Worm (Caenorhabditis elegans) whole organism, young adult: ENCODE results near the gene unc-61.
A peak's percentile ranks its signal among the peaks of the same experiment; 100 is the strongest.

Experiments
- B0336.3 ChIP-seq: fragments of 200-800 bp; sonication (Bioruptor generic); IDR thresholded peaks from 2 replicates; pipeline ENCODE4 v1.3.6; 2022; ENCODE audit warnings: missing genetic modification characterization, missing compliant biosample characterization
- C06A6.2 ChIP-seq: fragments of 200-800 bp; sonication (Bioruptor generic); conservative IDR thresholded peaks from 2 replicates; pipeline ENCODE4 v1.3.6; 2022; ENCODE audit warnings: missing genetic modification characterization, missing compliant biosample characterization
- F22D6.2 ChIP-seq: sonication (generic microtip); optimal IDR thresholded peaks from 2 replicates; lab custom pipeline; 2016; ENCODE audit warnings: mild to moderate bottlenecking, missing genetic modification characterization, missing compliant biosample characterization
- F23B12.7 ChIP-seq: sonication (generic microtip); optimal IDR thresholded peaks from 2 replicates; lab custom pipeline; 2017; ENCODE audit warnings: missing genetic modification characterization, mild to moderate bottlenecking, missing compliant biosample characterization, antibody characterized with exemption, moderate library complexity; ENCODE audit not compliant: insufficient read depth
- F37B4.10 ChIP-seq: fragments of 200-800 bp; sonication (Bioruptor generic); IDR thresholded peaks from 2 replicates; pipeline ENCODE4 v1.3.6; 2022; ENCODE audit warnings: missing genetic modification characterization, missing compliant biosample characterization
- F49E8.2 ChIP-seq: sonication (generic microtip); optimal IDR thresholded peaks from 3 replicates; lab custom pipeline; 2017; ENCODE audit warnings: missing genetic modification characterization, mild to moderate bottlenecking, missing compliant biosample characterization, antibody characterized with exemption, moderate library complexity; ENCODE audit not compliant: insufficient read depth
- F52B5.7 ChIP-seq: sonication (generic microtip); optimal IDR thresholded peaks from 2 replicates; lab custom pipeline; 2016; ENCODE audit warnings: mild to moderate bottlenecking, missing genetic modification characterization, missing compliant biosample characterization
- F55B11.4 ChIP-seq: sonication (generic microtip); optimal IDR thresholded peaks from 2 replicates; lab custom pipeline; 2016; ENCODE audit warnings: missing compliant biosample characterization, missing genetic modification characterization, borderline replicate concordance; ENCODE audit not compliant: insufficient read depth
- K11D2.4 ChIP-seq: fragments of 200-800 bp; sonication (Bioruptor generic); IDR thresholded peaks from 2 replicates; pipeline ENCODE4 v1.3.6; 2022; ENCODE audit warnings: missing genetic modification reagents, missing genetic modification characterization, missing compliant biosample characterization
- K12H6.12 ChIP-seq: fragments of 200-800 bp; sonication (Bioruptor generic); optimal IDR thresholded peaks from 2 replicates; lab custom pipeline; 2018; ENCODE audit warnings: mild to moderate bottlenecking, missing genetic modification characterization, missing compliant biosample characterization
- T07F8.4 ChIP-seq: sonication (generic microtip); optimal IDR thresholded peaks from 2 replicates; lab custom pipeline; 2016; ENCODE audit warnings: mild to moderate bottlenecking, missing genetic modification characterization, moderate library complexity, missing compliant biosample characterization
- Y67H2A.10 ChIP-seq: fragments of 200-800 bp; sonication (Bioruptor generic); conservative IDR thresholded peaks from 2 replicates; pipeline ENCODE4 v1.3.6; 2022; ENCODE audit warnings: missing genetic modification reagents, missing genetic modification characterization, missing compliant biosample characterization
- Y95B8A.8 ChIP-seq: fragments of 200-800 bp; sonication (Bioruptor generic); IDR thresholded peaks from 2 replicates; pipeline ENCODE4 v1.3.6; 2022; ENCODE audit warnings: missing genetic modification reagents, missing genetic modification characterization, missing compliant biosample characterization
- ama-1 ChIP-seq, 3 experiments: fragments of 150-350 bp in 1 of 3; sonication (generic microtip) in 2 of 3; optimal IDR thresholded peaks; 2 replicates each; lab custom pipeline; 2014 to 2018; ENCODE audit warnings: missing biosample characterization in 2 of 3, missing genetic modification characterization in 2 of 3, missing genetic modification reagents in 2 of 3
- bed-1 ChIP-seq: fragments of 200-800 bp; sonication (Bioruptor generic); IDR thresholded peaks from 2 replicates; pipeline ENCODE4 v1.3.6; 2022; ENCODE audit warnings: missing genetic modification reagents, missing genetic modification characterization, missing compliant biosample characterization
- ccch-3 ChIP-seq: fragments of 200-800 bp; sonication (Bioruptor generic); optimal IDR thresholded peaks from 2 replicates; lab custom pipeline; 2018; ENCODE audit warnings: mild to moderate bottlenecking, missing genetic modification characterization, missing compliant biosample characterization
- ceh-27 ChIP-seq: fragments of 200-800 bp; sonication (Bioruptor generic); optimal IDR thresholded peaks from 2 replicates; lab custom pipeline; 2018; ENCODE audit warnings: mild to moderate bottlenecking, missing genetic modification characterization, moderate library complexity, missing compliant biosample characterization
- ceh-91 ChIP-seq: fragments of 200-800 bp; sonication (Bioruptor generic); IDR thresholded peaks from 2 replicates; pipeline ENCODE4 v1.3.6; 2022; ENCODE audit warnings: missing genetic modification reagents, missing genetic modification characterization, missing compliant biosample characterization
- chd-7 ChIP-seq: sonication (generic microtip); optimal IDR thresholded peaks from 2 replicates; lab custom pipeline; 2016; ENCODE audit warnings: mild to moderate bottlenecking, missing genetic modification characterization, moderate library complexity, missing compliant biosample characterization
- die-1 ChIP-seq: sonication (generic microtip); optimal IDR thresholded peaks from 2 replicates; lab custom pipeline; 2016; ENCODE audit warnings: missing genotype, mild to moderate bottlenecking, missing genetic modification characterization, missing compliant biosample characterization
- dox-1 ChIP-seq: fragments of 200-800 bp; sonication (Bioruptor generic); IDR thresholded peaks from 2 replicates; pipeline ENCODE4 v1.3.6; 2022; ENCODE audit warnings: missing genetic modification reagents, missing genetic modification characterization, missing compliant biosample characterization
- ekl-4 ChIP-seq: fragments of 200-800 bp; sonication (Bioruptor generic); IDR thresholded peaks from 2 replicates; pipeline ENCODE4 v1.3.6; 2022; ENCODE audit warnings: missing genetic modification reagents, missing genetic modification characterization, missing compliant biosample characterization
- ets-4 ChIP-seq: fragments of 200-800 bp; sonication (Bioruptor generic); optimal IDR thresholded peaks from 2 replicates; lab custom pipeline; 2018; ENCODE audit warnings: mild to moderate bottlenecking, missing genetic modification characterization, missing compliant biosample characterization
- gei-17 ChIP-seq: fragments of 200-800 bp; sonication (Bioruptor generic); optimal IDR thresholded peaks from 2 replicates; lab custom pipeline; 2018; ENCODE audit warnings: mild to moderate bottlenecking, missing genetic modification characterization, missing compliant biosample characterization
- hmg-1.2 ChIP-seq: fragments of 200-800 bp; sonication (Bioruptor generic); IDR thresholded peaks from 2 replicates; pipeline ENCODE4 v1.3.6; 2022; ENCODE audit warnings: missing genetic modification reagents, missing genetic modification characterization, missing compliant biosample characterization
- let-526 ChIP-seq: fragments of 200-800 bp; sonication (Bioruptor generic); IDR thresholded peaks from 2 replicates; pipeline ENCODE4 v1.3.6; 2022; ENCODE audit warnings: missing genetic modification reagents, missing genetic modification characterization, missing compliant biosample characterization
- lin-26 ChIP-seq: fragments of 200-800 bp; sonication (Bioruptor generic); IDR thresholded peaks from 2 replicates; pipeline ENCODE4 v1.3.6; 2022; ENCODE audit warnings: missing genetic modification reagents, missing genetic modification characterization, missing compliant biosample characterization
- lin-40 ChIP-seq: sonication (generic microtip); optimal IDR thresholded peaks from 2 replicates; lab custom pipeline; 2016; ENCODE audit warnings: missing genetic modification characterization, mild to moderate bottlenecking, missing compliant biosample characterization, missing genotype, missing genetic modification reagents
- lsl-1 ChIP-seq: fragments of 200-800 bp; sonication (Bioruptor generic); optimal IDR thresholded peaks from 2 replicates; lab custom pipeline; 2018; ENCODE audit warnings: mild to moderate bottlenecking, missing genetic modification characterization, moderate library complexity, missing compliant biosample characterization
- lsy-27 ChIP-seq: sonication (generic microtip); optimal IDR thresholded peaks from 2 replicates; lab custom pipeline; 2017; ENCODE audit warnings: missing genetic modification characterization, mild to moderate bottlenecking, missing compliant biosample characterization, antibody characterized with exemption, missing genotype, borderline replicate concordance; ENCODE audit not compliant: insufficient read depth
- madf-10 ChIP-seq: sonication (generic microtip); optimal IDR thresholded peaks from 2 replicates; lab custom pipeline; 2016; ENCODE audit warnings: mild to moderate bottlenecking, missing genetic modification characterization, missing compliant biosample characterization
- madf-6 ChIP-seq: fragments of 200-800 bp; sonication (Bioruptor generic); IDR thresholded peaks from 2 replicates; pipeline ENCODE4 v1.3.6; 2022; ENCODE audit warnings: missing genetic modification reagents, missing genetic modification characterization, missing compliant biosample characterization
- madf-8 ChIP-seq: fragments of 200-800 bp; sonication (Bioruptor generic); conservative IDR thresholded peaks from 2 replicates; pipeline ENCODE4 v1.3.6; 2022; ENCODE audit warnings: missing genetic modification reagents, missing genetic modification characterization, missing compliant biosample characterization
- mcd-1 ChIP-seq: fragments of 200-800 bp; sonication (Bioruptor generic); IDR thresholded peaks from 2 replicates; pipeline ENCODE4 v1.3.6; 2022; ENCODE audit warnings: missing genetic modification reagents, missing genetic modification characterization, missing compliant biosample characterization
- mel-28 ChIP-seq: sonication (generic microtip); optimal IDR thresholded peaks from 2 replicates; lab custom pipeline; 2016; ENCODE audit warnings: borderline replicate concordance, mild to moderate bottlenecking, missing genetic modification characterization, missing compliant biosample characterization
- nfya-2 ChIP-seq: fragments of 200-800 bp; sonication (Bioruptor generic); IDR thresholded peaks from 2 replicates; pipeline ENCODE4 v1.3.6; 2022; ENCODE audit warnings: missing genetic modification reagents, missing genetic modification characterization, missing compliant biosample characterization
- pha-4 ChIP-seq: fragments of 150-350 bp; sonication (generic microtip); optimal IDR thresholded peaks from 2 replicates; lab custom pipeline; 2014; ENCODE audit warnings: missing biosample characterization, missing genetic modification reagents, missing genetic modification characterization
- rpc-1 ChIP-seq, 2 experiments: fragments of 150-350 bp in 1 of 2; sonication (generic microtip) in 1 of 2; optimal IDR thresholded peaks; 2 replicates each; lab custom pipeline; 2014 to 2018; ENCODE audit warnings: missing biosample characterization in 1 of 2, missing genetic modification characterization in 1 of 2, missing genetic modification reagents in 1 of 2, missing genotype in 1 of 2
- snpc-1.1 ChIP-seq: sonication (generic microtip); optimal IDR thresholded peaks from 2 replicates; lab custom pipeline; 2017; ENCODE audit warnings: missing genetic modification characterization, mild to moderate bottlenecking, missing compliant biosample characterization, antibody characterized with exemption, moderate library complexity, missing genotype, missing genetic modification reagents; ENCODE audit not compliant: insufficient read depth
- sptf-2 ChIP-seq: fragments of 200-800 bp; sonication (Bioruptor generic); optimal IDR thresholded peaks from 2 replicates; lab custom pipeline; 2018; ENCODE audit warnings: mild to moderate bottlenecking, missing genetic modification characterization, missing compliant biosample characterization
- tbx-9 ChIP-seq: sonication (generic microtip); optimal IDR thresholded peaks from 2 replicates; lab custom pipeline; 2016; ENCODE audit warnings: borderline replicate concordance, missing genetic modification characterization, inconsistent platforms, missing compliant biosample characterization
- unc-130 ChIP-seq: sonication (generic microtip); optimal IDR thresholded peaks from 2 replicates; lab custom pipeline; 2016; ENCODE audit warnings: missing genetic modification reagents, missing genetic modification characterization, missing compliant biosample characterization
- xnd-1 ChIP-seq: sonication (generic microtip); optimal IDR thresholded peaks from 2 replicates; lab custom pipeline; 2016; ENCODE audit warnings: missing genotype, missing genetic modification reagents, missing genetic modification characterization, missing compliant biosample characterization
- ztf-18 ChIP-seq: sonication (generic microtip); optimal IDR thresholded peaks from 2 replicates; lab custom pipeline; 2016; ENCODE audit warnings: missing genotype, mild to moderate bottlenecking, missing genetic modification characterization, missing compliant biosample characterization
- ztf-26 ChIP-seq: sonication (generic microtip); optimal IDR thresholded peaks from 2 replicates; lab custom pipeline; 2017; ENCODE audit warnings: missing genetic modification characterization, missing compliant biosample characterization
- ztf-28 ChIP-seq: fragments of 200-800 bp; sonication (Bioruptor generic); IDR thresholded peaks from 2 replicates; pipeline ENCODE4 v1.3.6; 2022; ENCODE audit warnings: missing genetic modification reagents, missing genetic modification characterization, missing compliant biosample characterization

unc-61 gene

ce11 chrV:14696604-14697307, 37.3 kb downstream of the unc-61 start, which contains the start of gene unc-112 (continued):
- TF ChIP-seq madf-6 (GFP tag; lab: Robert Waterston, UW), result no peak
- TF ChIP-seq B0336.3 (GFP tag; lab: Robert Waterston, UW), result peak; percentile 61; the same call in 1 of the 2 replicates
- no peak for TF ChIP-seq lin-26 (GFP tag; lab: Robert Waterston, UW)
- peak; percentile 76 for TF ChIP-seq mcd-1 (GFP tag; lab: Robert Waterston, UW)
- TF ChIP-seq xnd-1 (tag; lab: Kevin White, UChicago), result no peak
- no peak for TF ChIP-seq mel-28 (tag; lab: Kevin White, UChicago)
- TF ChIP-seq F22D6.2 (tag; lab: Kevin White, UChicago), result no peak
- no peak for TF ChIP-seq F37B4.10 (GFP tag; lab: Robert Waterston, UW)
- TF ChIP-seq ztf-28, result no peak
- no peak for TF ChIP-seq madf-10
- TF ChIP-seq nfya-2 (GFP tag; lab: Robert Waterston, UW), result no peak
- no peak for TF ChIP-seq Y95B8A.8 (GFP tag; lab: Robert Waterston, UW)
- TF ChIP-seq T07F8.4 (tag; lab: Kevin White, UChicago), result no peak
- TF ChIP-seq madf-8 (GFP tag; lab: Robert Waterston, UW), result no peak
- TF ChIP-seq sptf-2 (GFP tag; lab: Kevin White, UChicago), result no peak
- TF ChIP-seq Y67H2A.10 (GFP tag; lab: Robert Waterston, UW), result no peak
- no peak for TF ChIP-seq F52B5.7
- peak; percentile 90 for TF ChIP-seq dox-1 (GFP tag; lab: Robert Waterston, UW)
- TF ChIP-seq tbx-9 (tag; lab: Kevin White, UChicago), result no peak
- TF ChIP-seq snpc-1.1, result no peak
- TF ChIP-seq die-1 (tag; lab: Kevin White, UChicago), result no peak
- no peak for TF ChIP-seq ccch-3 (GFP tag; lab: Kevin White, UChicago)
- peak; percentile 28 for TF ChIP-seq ztf-26 (tag; lab: Kevin White, UChicago)
- no peak for TF ChIP-seq unc-130 (GFP tag; lab: Kevin White, UChicago)
- TF ChIP-seq pha-4 (tag; lab: Kevin White, UChicago), result no peak
- TF ChIP-seq F23B12.7 (tag; lab: Kevin White, UChicago), result peak; percentile 81
- peak; percentile 86 for TF ChIP-seq hmg-1.2 (GFP tag; lab: Robert Waterston, UW)
- 0 out of 2 replicates have a peak, but pooled peaks have one; percentile 39 for TF ChIP-seq let-526 (GFP tag; lab: Robert Waterston, UW)
- TF ChIP-seq chd-7 (tag; lab: Kevin White, UChicago), result no peak
- no peak for TF ChIP-seq gei-17
- TF ChIP-seq ztf-18, result peak; percentile 48
- peak; percentile 84 for TF ChIP-seq K12H6.12 (tag; lab: Kevin White, UChicago)
- TF ChIP-seq F55B11.4 (tag; lab: Kevin White, UChicago), result no peak
- no peak for TF ChIP-seq ceh-91
- TF ChIP-seq bed-1, result no peak
- no peak for TF ChIP-seq ama-1 (optimal IDR thresholded peaks at IDR 0.05; lab: Kevin White, UChicago)
- TF ChIP-seq ama-1 (GFP tag; optimal IDR thresholded peaks at IDR 0.05; lab: Kevin White, UChicago), result no peak
- TF ChIP-seq C06A6.2 (GFP tag; lab: Robert Waterston, UW), result no peak
- TF ChIP-seq ceh-27 (GFP tag; lab: Kevin White, UChicago), result peak; percentile 62
- TF ChIP-seq lin-40 (tag; lab: Kevin White, UChicago), result no peak
- TF ChIP-seq K11D2.4 (GFP tag; lab: Robert Waterston, UW), result 0 out of 2 replicates have a peak, but pooled peaks have one; percentile 26
- no peak for TF ChIP-seq rpc-1 (optimal IDR thresholded peaks at IDR 0.05; lab: Kevin White, UChicago)
- no peak for TF ChIP-seq rpc-1 (tag; optimal IDR thresholded peaks at IDR 0.05; lab: Kevin White, UChicago)
- TF ChIP-seq lsy-27, result no peak
- TF ChIP-seq lsl-1, result no peak
- peak; percentile 50 for TF ChIP-seq ets-4 (GFP tag; lab: Kevin White, UChicago)
- no peak for TF ChIP-seq F49E8.2 (tag; lab: Kevin White, UChicago)
- TF ChIP-seq ekl-4 (GFP tag; lab: Robert Waterston, UW), result no peak
